Fruit fly (Drosophila melanogaster): Measurements from ENCODE around the gene Taf7.

DNA sequence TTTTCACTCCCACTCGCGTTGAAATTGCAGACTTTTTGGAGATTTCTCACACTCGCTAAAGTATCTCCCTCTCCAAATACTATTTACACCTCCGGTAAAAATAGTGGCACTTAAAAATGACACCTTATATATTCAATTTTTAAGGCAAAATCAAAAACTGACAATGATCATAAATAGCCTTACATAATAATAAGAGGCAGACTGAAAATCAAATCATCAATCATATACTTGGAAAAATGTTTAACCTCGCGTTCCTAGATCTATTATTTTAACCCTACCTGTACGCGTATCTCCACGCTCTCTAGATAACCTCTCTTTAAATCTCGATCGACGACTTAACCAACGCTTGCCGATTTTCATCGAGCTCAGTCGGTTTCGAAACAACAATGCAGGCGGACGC lies 11.7 kb upstream of the Taf7 start:
- TF ChIP-seq Fer1 (GFP tag; optimal IDR thresholded peaks at IDR 0.05) (peak; percentile 83), hth (optimal IDR thresholded peaks at IDR 0.05) (no peak), CG10321 (GFP tag; IDR thresholded peaks at IDR 0.05) (no peak), Usf (GFP tag; optimal IDR thresholded peaks at IDR 0.05) (no peak), zen2 (GFP tag; IDR thresholded peaks at IDR 0.05; ENCODE audit: partially characterized antibody) (no peak), CG13775 (GFP tag; optimal IDR thresholded peaks at IDR 0.05) (peak; percentile 53), CG42726 (GFP tag; IDR thresholded peaks at IDR 0.05; ENCODE audit: partially characterized antibody) (no peak), CG9727 (GFP tag; optimal IDR thresholded peaks at IDR 0.05) (no peak), twi (tag; optimal IDR thresholded peaks at IDR 0.05) (no peak)

All from whole organism, embryonic.